Fruit fly (Drosophila melanogaster) whole organism, embryonic: Measurements from ENCODE around the gene ldbr.
A peak's percentile ranks its signal among the peaks of the same experiment; 100 is the strongest.

Experiments used
- Aef1 ChIP-seq: fragments of 200-800 bp; sonication (Bioruptor generic); IDR thresholded peaks from 3 replicates; pipeline ENCODE4 v1.3.6; 2022; ENCODE audit warnings: missing biosample characterization, missing genetic modification characterization
- Awh ChIP-seq: fragments of 200-800 bp; sonication (Bioruptor generic); IDR thresholded peaks from 2 replicates; pipeline ENCODE4, ENCODE4 v1.3.6; 2022; ENCODE audit warnings: missing biosample characterization, missing genetic modification characterization
- Bdp1 ChIP-seq: fragments of 200-800 bp; sonication (Bioruptor generic); optimal IDR thresholded peaks from 3 replicates; lab custom pipeline; 2016; ENCODE audit warnings: missing biosample characterization, missing genetic modification characterization
- CG1024 ChIP-seq: fragments of 200-800 bp; sonication (Bioruptor generic); IDR thresholded peaks from 2 replicates; pipeline ENCODE4 v1.3.6; 2022; ENCODE audit warnings: missing biosample characterization, missing genetic modification characterization
- CG11504 ChIP-seq: fragments of 200-800 bp; sonication (Bioruptor generic); optimal IDR thresholded peaks from 3 replicates; lab custom pipeline; 2019; ENCODE audit warnings: missing biosample characterization, mild to moderate bottlenecking, missing genetic modification characterization, moderate library complexity
- CG11723 ChIP-seq: fragments of 200-800 bp; sonication (Bioruptor generic); optimal IDR thresholded peaks from 2 replicates; lab custom pipeline; 2017; ENCODE audit warnings: missing biosample characterization, mild to moderate bottlenecking, missing genetic modification characterization
- CG12769 ChIP-seq: fragments of 200-800 bp; sonication (Bioruptor generic); optimal IDR thresholded peaks from 2 replicates; lab custom pipeline; 2019; ENCODE audit warnings: missing biosample characterization, mild to moderate bottlenecking, missing genetic modification characterization, moderate library complexity
- CG13624 ChIP-seq: fragments of 200-800 bp; sonication (Bioruptor generic); optimal IDR thresholded peaks from 2 replicates; lab custom pipeline; 2016; ENCODE audit warnings: missing biosample characterization, missing genetic modification characterization
- CG13775 ChIP-seq: fragments of 200-800 bp; sonication (Bioruptor generic); optimal IDR thresholded peaks from 3 replicates; lab custom pipeline; 2017; ENCODE audit warnings: missing biosample characterization, mild to moderate bottlenecking, missing genetic modification characterization
- CG15514 ChIP-seq: fragments of 200-800 bp; sonication (Bioruptor generic); optimal IDR thresholded peaks from 3 replicates; lab custom pipeline; 2017; ENCODE audit warnings: missing biosample characterization, missing genetic modification characterization, mild to moderate bottlenecking, moderate library complexity, missing genetic modification reagents
- CG16813 ChIP-seq: fragments of 200-800 bp; sonication (Bioruptor generic); IDR thresholded peaks from 3 replicates; pipeline ENCODE4 v1.3.6; 2022; ENCODE audit warnings: missing biosample characterization, missing genetic modification characterization; ENCODE audit not compliant: partially characterized antibody
- CG2678 ChIP-seq: fragments of 200-800 bp; sonication (Bioruptor generic); optimal IDR thresholded peaks from 3 replicates; lab custom pipeline; 2019; ENCODE audit warnings: missing biosample characterization, mild to moderate bottlenecking, missing genetic modification characterization, moderate library complexity
- CG30431 ChIP-seq: fragments of 200-800 bp; sonication (Bioruptor generic); optimal IDR thresholded peaks from 2 replicates; lab custom pipeline; 2017; ENCODE audit warnings: missing biosample characterization, missing genetic modification characterization
- CG32767 ChIP-seq: fragments of 200-800 bp; sonication (Bioruptor generic); IDR thresholded peaks from 2 replicates; pipeline ENCODE4 v1.3.6; 2022; ENCODE audit warnings: missing biosample characterization, missing genetic modification characterization
- CG32772 ChIP-seq: fragments of 200-800 bp; sonication (Bioruptor generic); IDR thresholded peaks from 2 replicates; pipeline ENCODE4 v1.3.6; 2022; ENCODE audit warnings: missing biosample characterization, missing genetic modification characterization
- CG33557 ChIP-seq: fragments of 200-800 bp; sonication (Bioruptor generic); optimal IDR thresholded peaks from 2 replicates; lab custom pipeline; 2019; ENCODE audit warnings: missing biosample characterization, mild to moderate bottlenecking, missing genetic modification characterization, moderate library complexity
- CG3407 ChIP-seq: fragments of 200-800 bp; sonication (Bioruptor generic); optimal IDR thresholded peaks from 2 replicates; lab custom pipeline; 2018; ENCODE audit warnings: missing biosample characterization, mild to moderate bottlenecking, missing genetic modification characterization
- CG4617 ChIP-seq: fragments of 200-800 bp; sonication (Bioruptor generic); optimal IDR thresholded peaks from 3 replicates; lab custom pipeline; 2016; ENCODE audit warnings: missing biosample characterization, missing genetic modification characterization, borderline replicate concordance
- CG5180 ChIP-seq: fragments of 200-800 bp; sonication (Bioruptor generic); optimal IDR thresholded peaks from 3 replicates; lab custom pipeline; 2017; ENCODE audit warnings: missing biosample characterization, missing genetic modification characterization, mild to moderate bottlenecking, moderate library complexity, missing genetic modification reagents
- CG7928 ChIP-seq: fragments of 200-800 bp; sonication (Bioruptor generic); optimal IDR thresholded peaks from 2 replicates; lab custom pipeline; 2017; ENCODE audit warnings: missing biosample characterization, mild to moderate bottlenecking, missing genetic modification characterization
- CG9797 ChIP-seq: fragments of 200-800 bp; sonication (Bioruptor generic); optimal IDR thresholded peaks from 3 replicates; lab custom pipeline; 2018; ENCODE audit warnings: missing biosample characterization, mild to moderate bottlenecking, missing genetic modification characterization
- CG9932 ChIP-seq: fragments of 200-800 bp; sonication (Bioruptor generic); IDR thresholded peaks from 2 replicates; pipeline ENCODE4 v1.3.6; 2022; ENCODE audit warnings: missing biosample characterization, missing genetic modification characterization
- Deaf1 ChIP-seq: fragments of 200-800 bp; optimal IDR thresholded peaks from 3 replicates; lab custom pipeline; 2019; ENCODE audit warnings: missing biosample characterization, mild to moderate bottlenecking, missing genetic modification characterization, moderate library complexity
- Ets97D ChIP-seq: fragments of 200-800 bp; sonication (Bioruptor generic); optimal IDR thresholded peaks from 3 replicates; lab custom pipeline; 2016; ENCODE audit warnings: missing biosample characterization, missing genetic modification characterization
- H15 ChIP-seq: fragments of 200-800 bp; sonication (Bioruptor generic); IDR thresholded peaks from 3 replicates; pipeline ENCODE4 v1.3.6; 2022; ENCODE audit warnings: missing biosample characterization, missing genetic modification characterization
- Hey ChIP-seq: fragments of 200-800 bp; sonication (Bioruptor generic); optimal IDR thresholded peaks from 3 replicates; lab custom pipeline; 2018; ENCODE audit warnings: missing biosample characterization, mild to moderate bottlenecking, missing genetic modification characterization
- NK7.1 ChIP-seq: fragments of 200-800 bp; sonication (Bioruptor generic); optimal IDR thresholded peaks from 3 replicates; lab custom pipeline; 2016; ENCODE audit warnings: missing biosample characterization, missing genetic modification characterization
- Neu2 ChIP-seq: fragments of 200-800 bp; sonication (Bioruptor generic); optimal IDR thresholded peaks from 3 replicates; lab custom pipeline; 2016; ENCODE audit warnings: missing biosample characterization, missing genetic modification characterization, borderline replicate concordance
- Optix ChIP-seq: fragments of 200-800 bp; sonication (Bioruptor generic); IDR thresholded peaks from 3 replicates; pipeline ENCODE4 v1.3.6; 2022; ENCODE audit warnings: missing biosample characterization, missing genetic modification characterization
- Scr ChIP-seq: fragments of 200-800 bp; sonication (Bioruptor generic); IDR thresholded peaks from 2 replicates; pipeline ENCODE4 v1.3.6; 2022; ENCODE audit warnings: missing biosample characterization, missing genetic modification characterization; ENCODE audit not compliant: partially characterized antibody
- Sin3A ChIP-seq: fragments of >200 bp; optimal IDR thresholded peaks from 2 replicates; lab custom pipeline; 2018
- Xrp1 ChIP-seq: fragments of 200-800 bp; sonication (Bioruptor generic); IDR thresholded peaks from 2 replicates; pipeline ENCODE4 v1.3.6; 2022; ENCODE audit warnings: missing biosample characterization, missing genetic modification characterization
- chn ChIP-seq: fragments of 200-800 bp; sonication (Bioruptor generic); optimal IDR thresholded peaks from 2 replicates; lab custom pipeline; 2016; ENCODE audit warnings: missing biosample characterization, missing genetic modification characterization
- ci ChIP-seq: fragments of 200-800 bp; sonication (Bioruptor generic); IDR thresholded peaks from 3 replicates; pipeline ENCODE4 v1.3.6; 2022; ENCODE audit warnings: missing biosample characterization, missing genetic modification characterization
- crp ChIP-seq, 2 experiments: fragments of 200-800 bp; sonication (Bioruptor generic); optimal IDR thresholded peaks; 2 replicates in 1 of 2; 3 replicates in 1 of 2; lab custom pipeline; 2017; ENCODE audit warnings: missing biosample characterization in 2 of 2, missing genetic modification characterization in 2 of 2, mild to moderate bottlenecking in 1 of 2, moderate library complexity in 1 of 2
- fru ChIP-seq: fragments of >200 bp; optimal IDR thresholded peaks from 2 replicates; lab custom pipeline; 2017
- gcm2 ChIP-seq: fragments of 200-800 bp; sonication (Bioruptor generic); optimal IDR thresholded peaks from 2 replicates; lab custom pipeline; 2016; ENCODE audit warnings: missing biosample characterization, missing genetic modification characterization
- gro ChIP-seq: fragments of 200-800 bp; sonication (Bioruptor generic); optimal IDR thresholded peaks from 2 replicates; lab custom pipeline; 2016; ENCODE audit warnings: missing biosample characterization, missing genetic modification characterization
- her ChIP-seq: fragments of 200-800 bp; sonication (Bioruptor generic); optimal IDR thresholded peaks from 2 replicates; lab custom pipeline; 2016; ENCODE audit warnings: missing biosample characterization, missing genetic modification characterization
- kay ChIP-seq: fragments of 200-800 bp; sonication (Bioruptor generic); optimal IDR thresholded peaks from 2 replicates; lab custom pipeline; 2016; ENCODE audit warnings: missing biosample characterization, missing genetic modification characterization
- kni ChIP-seq: fragments of 200-800 bp; sonication (Bioruptor generic); optimal IDR thresholded peaks from 3 replicates; lab custom pipeline; 2017; ENCODE audit warnings: mild to moderate bottlenecking, missing biosample characterization, missing genetic modification reagents, missing genetic modification characterization
- otp ChIP-seq: fragments of 200-800 bp; sonication (Bioruptor generic); IDR thresholded peaks from 3 replicates; pipeline ENCODE4, ENCODE4 v1.3.6; 2022; ENCODE audit warnings: missing biosample characterization, missing genetic modification characterization
- pfk ChIP-seq: fragments of 200-800 bp; sonication (Bioruptor generic); optimal IDR thresholded peaks from 2 replicates; lab custom pipeline; 2018; ENCODE audit warnings: missing biosample characterization, mild to moderate bottlenecking, missing genetic modification characterization, moderate library complexity
- pros ChIP-seq: fragments of 200-800 bp; sonication (Bioruptor generic); optimal IDR thresholded peaks from 3 replicates; lab custom pipeline; 2019; ENCODE audit warnings: missing biosample characterization, mild to moderate bottlenecking, missing genetic modification characterization, moderate library complexity
- sens-2 ChIP-seq: fragments of 200-800 bp; sonication (Bioruptor generic); IDR thresholded peaks from 2 replicates; pipeline ENCODE4 v1.3.6; 2022; ENCODE audit warnings: missing biosample characterization, missing genetic modification characterization
- seq ChIP-seq: fragments of 200-800 bp; sonication (Bioruptor generic); IDR thresholded peaks from 2 replicates; pipeline ENCODE4 v1.3.6; 2022; ENCODE audit warnings: missing biosample characterization, missing genetic modification characterization
- shn ChIP-seq: fragments of 200-800 bp; sonication (Bioruptor generic); optimal IDR thresholded peaks from 3 replicates; lab custom pipeline; 2016; ENCODE audit warnings: missing biosample characterization, missing genetic modification characterization
- stwl ChIP-seq: fragments of 200-800 bp; sonication (Bioruptor generic); optimal IDR thresholded peaks from 3 replicates; lab custom pipeline; 2018; ENCODE audit warnings: missing biosample characterization, mild to moderate bottlenecking, missing genetic modification characterization, moderate library complexity
- sug ChIP-seq: fragments of 200-800 bp; optimal IDR thresholded peaks from 2 replicates; lab custom pipeline; 2019; ENCODE audit warnings: missing biosample characterization, mild to moderate bottlenecking, missing genetic modification characterization, moderate library complexity
- tup ChIP-seq: fragments of 200-800 bp; sonication (Bioruptor generic); optimal IDR thresholded peaks from 2 replicates; lab custom pipeline; 2016; ENCODE audit warnings: missing biosample characterization, mild to moderate bottlenecking, missing genetic modification characterization, moderate library complexity
- zen ChIP-seq: fragments of 200-800 bp; sonication (Bioruptor generic); optimal IDR thresholded peaks from 3 replicates; lab custom pipeline; 2018; ENCODE audit warnings: missing biosample characterization, mild to moderate bottlenecking, missing genetic modification characterization, moderate library complexity

The ldbr gene

dm6 chr3L:8081822-8082221 lies 39.8 kb upstream of the ldbr start (continued):
- TF ChIP-seq Deaf1 (tag; lab: Kevin White, UChicago), result peak; percentile 52
- peak; percentile 13 for TF ChIP-seq Ets97D
- peak; percentile 43 for TF ChIP-seq CG5180 (GFP tag; lab: Kevin White, UChicago)
- peak; percentile 6 for TF ChIP-seq tup
- TF ChIP-seq stwl, result peak; percentile 74
- no peak for TF ChIP-seq CG32767 (GFP tag; lab: Robert Waterston, UW)
- peak; percentile 66 for TF ChIP-seq gro
- peak; percentile 15 for TF ChIP-seq gcm2 (GFP tag; lab: Kevin White, UChicago)
- no peak for TF ChIP-seq Optix
- TF ChIP-seq CG9797 (GFP tag; lab: Kevin White, UChicago), result no peak
- TF ChIP-seq ci (GFP tag; lab: Robert Waterston, UW), result peak; percentile 90; the same call in 2 of the 3 replicates
- TF ChIP-seq CG9932, result no peak; the same call in 1 of the 2 replicates
- TF ChIP-seq Hey (tag; lab: Kevin White, UChicago), result no peak
- no peak for TF ChIP-seq fru (lab: Kevin White, UChicago)
- TF ChIP-seq CG32772 (GFP tag; lab: Robert Waterston, UW), result no peak
- TF ChIP-seq H15, result no peak
- TF ChIP-seq Neu2, result no peak
- TF ChIP-seq crp (GFP tag; optimal IDR thresholded peaks at IDR 0.05; lab: Kevin White, UChicago), result no peak
- no peak for TF ChIP-seq CG30431 (GFP tag; lab: Kevin White, UChicago)
- TF ChIP-seq CG13775 (GFP tag; lab: Kevin White, UChicago), result no peak
- TF ChIP-seq chn (GFP tag; lab: Kevin White, UChicago), result peak; percentile 42
- TF ChIP-seq Xrp1 (GFP tag; lab: Robert Waterston, UW), result peak; percentile 31; the same call in 1 of the 2 replicates
- TF ChIP-seq CG15514 (GFP tag; lab: Kevin White, UChicago), result peak; percentile 66
- TF ChIP-seq CG16813 (GFP tag; lab: Robert Waterston, UW), result no peak
- TF ChIP-seq CG3407 (GFP tag; lab: Kevin White, UChicago), result no peak
- no peak for TF ChIP-seq Sin3A
- TF ChIP-seq kay (GFP tag; lab: Kevin White, UChicago), result no peak
- peak; percentile 42 for TF ChIP-seq CG2678 (tag; lab: Kevin White, UChicago)
- TF ChIP-seq seq (GFP tag; lab: Robert Waterston, UW), result peak; percentile 36; the same call in 1 of the 2 replicates
- TF ChIP-seq her (GFP tag; lab: Kevin White, UChicago), result peak; percentile 69
- no peak for TF ChIP-seq CG7928 (GFP tag; lab: Kevin White, UChicago)
- no peak for TF ChIP-seq CG4617 (GFP tag; lab: Kevin White, UChicago)
- TF ChIP-seq NK7.1 (GFP tag; lab: Kevin White, UChicago), result no peak
- no peak for TF ChIP-seq pros (GFP tag; lab: Kevin White, UChicago)
- peak; percentile 62 for TF ChIP-seq CG12769
- TF ChIP-seq CG11504 (tag; lab: Kevin White, UChicago), result no peak
- no peak for TF ChIP-seq Awh (GFP tag; lab: Robert Waterston, UW)
- no peak for TF ChIP-seq Bdp1 (GFP tag; lab: Kevin White, UChicago)
- TF ChIP-seq zen, result no peak
- no peak; the same call in 1 of the 2 replicates for TF ChIP-seq sens-2 (GFP tag; lab: Robert Waterston, UW)
- TF ChIP-seq CG1024 (GFP tag; lab: Robert Waterston, UW), result no peak
- TF ChIP-seq pfk (GFP tag; lab: Kevin White, UChicago), result peak; percentile 53
- TF ChIP-seq CG33557 (GFP tag; lab: Kevin White, UChicago), result no peak
- peak; percentile 29 for TF ChIP-seq sug
- TF ChIP-seq kni, result no peak
- TF ChIP-seq shn (GFP tag; lab: Kevin White, UChicago), result peak; percentile 8
- no peak; the same call in 2 of the 3 replicates for TF ChIP-seq otp (GFP tag; lab: Robert Waterston, UW)
- TF ChIP-seq Scr (GFP tag; lab: Robert Waterston, UW), result peak; percentile 47
- peak; percentile 19 for TF ChIP-seq CG11723 (GFP tag; lab: Kevin White, UChicago)
- peak; percentile 8 for TF ChIP-seq CG13624 (GFP tag; lab: Kevin White, UChicago)
- TF ChIP-seq Aef1, result no peak
